Fruit fly (Drosophila melanogaster) whole organism, embryonic: ENCODE data around the gene Neu2.
A peak's percentile ranks its signal among the peaks of the same experiment; 100 is the strongest.

Source experiments
- Atf3 ChIP-seq: fragments of 200-800 bp; sonication (Bioruptor generic); optimal IDR thresholded peaks from 3 replicates; lab custom pipeline; 2016; ENCODE audit warnings: missing biosample characterization, missing genetic modification characterization
- BEAF-32 ChIP-seq: fragments of 200-800 bp; sonication (Bioruptor generic); optimal IDR thresholded peaks from 3 replicates; lab custom pipeline; 2017; ENCODE audit warnings: missing biosample characterization, missing genetic modification characterization, mild to moderate bottlenecking, moderate library complexity, missing genetic modification reagents
- CG10267 ChIP-seq: fragments of 200-800 bp; sonication (Bioruptor generic); optimal IDR thresholded peaks from 2 replicates; lab custom pipeline; 2018; ENCODE audit warnings: missing biosample characterization, mild to moderate bottlenecking, missing genetic modification characterization, moderate library complexity
- CG10431 ChIP-seq: fragments of 200-800 bp; sonication (Bioruptor generic); optimal IDR thresholded peaks from 3 replicates; lab custom pipeline; 2018; ENCODE audit warnings: missing biosample characterization, mild to moderate bottlenecking, missing genetic modification characterization
- CG10654 ChIP-seq: fragments of 200-800 bp; sonication (Bioruptor generic); optimal IDR thresholded peaks from 2 replicates; lab custom pipeline; 2016; ENCODE audit warnings: missing biosample characterization, missing genetic modification characterization
- CG14710 ChIP-seq: fragments of 200-800 bp; sonication (Bioruptor generic); optimal IDR thresholded peaks from 3 replicates; lab custom pipeline; 2019; ENCODE audit warnings: missing biosample characterization, mild to moderate bottlenecking, missing genetic modification characterization, moderate library complexity
- CG15601 ChIP-seq: fragments of 200-800 bp; sonication (Bioruptor generic); optimal IDR thresholded peaks from 3 replicates; lab custom pipeline; 2019; ENCODE audit warnings: missing biosample characterization, mild to moderate bottlenecking, missing genetic modification characterization, moderate library complexity
- CG1602 ChIP-seq: fragments of 200-800 bp; sonication (Bioruptor generic); optimal IDR thresholded peaks from 3 replicates; lab custom pipeline; 2016; ENCODE audit warnings: missing biosample characterization, missing genetic modification characterization
- CG1603 ChIP-seq: fragments of 200-800 bp; sonication (Bioruptor generic); optimal IDR thresholded peaks from 2 replicates; lab custom pipeline; 2019; ENCODE audit warnings: missing biosample characterization, mild to moderate bottlenecking, missing genetic modification characterization, moderate library complexity
- CG16863 ChIP-seq: fragments of 200-800 bp; sonication (Bioruptor generic); optimal IDR thresholded peaks from 3 replicates; lab custom pipeline; 2016; ENCODE audit warnings: missing biosample characterization, missing genetic modification characterization
- CG17186 ChIP-seq: fragments of 200-800 bp; sonication (Bioruptor generic); optimal IDR thresholded peaks from 3 replicates; lab custom pipeline; 2017; ENCODE audit warnings: missing biosample characterization, missing genetic modification reagents, missing genetic modification characterization
- CG17829 ChIP-seq: fragments of 200-800 bp; optimal IDR thresholded peaks from 2 replicates; lab custom pipeline; 2019; ENCODE audit warnings: missing biosample characterization, mild to moderate bottlenecking, missing genetic modification characterization, moderate library complexity
- CG32767 ChIP-seq: fragments of 200-800 bp; sonication (Bioruptor generic); IDR thresholded peaks from 2 replicates; pipeline ENCODE4 v1.3.6; 2022; ENCODE audit warnings: missing biosample characterization, missing genetic modification characterization
- CG4617 ChIP-seq: fragments of 200-800 bp; sonication (Bioruptor generic); optimal IDR thresholded peaks from 3 replicates; lab custom pipeline; 2016; ENCODE audit warnings: missing biosample characterization, missing genetic modification characterization, borderline replicate concordance
- CG7839 ChIP-seq: fragments of 200-800 bp; sonication (Bioruptor generic); optimal IDR thresholded peaks from 3 replicates; lab custom pipeline; 2018; ENCODE audit warnings: missing biosample characterization, mild to moderate bottlenecking, missing genetic modification characterization, moderate library complexity
- CG9797 ChIP-seq: fragments of 200-800 bp; sonication (Bioruptor generic); optimal IDR thresholded peaks from 3 replicates; lab custom pipeline; 2018; ENCODE audit warnings: missing biosample characterization, mild to moderate bottlenecking, missing genetic modification characterization
- D ChIP-seq, 2 experiments: fragments of 200-800 bp in 1 of 2; fragments of >200 bp in 1 of 2; sonication (Bioruptor generic) in 1 of 2; optimal IDR thresholded peaks; 2 replicates in 1 of 2; 3 replicates in 1 of 2; lab custom pipeline; 2017; ENCODE audit warnings: mild to moderate bottlenecking in 1 of 2, missing biosample characterization in 1 of 2, missing genetic modification characterization in 1 of 2, missing genetic modification reagents in 1 of 2
- Dll ChIP-seq: fragments of 200-800 bp; sonication (Bioruptor generic); IDR thresholded peaks from 4 replicates; pipeline ENCODE4 v1.3.6; 2022; ENCODE audit warnings: missing biosample characterization, missing genetic modification characterization; ENCODE audit not compliant: partially characterized antibody
- Dp ChIP-seq: fragments of 200-800 bp; sonication (Bioruptor generic); optimal IDR thresholded peaks from 2 replicates; lab custom pipeline; 2018; ENCODE audit warnings: missing biosample characterization, mild to moderate bottlenecking, missing genetic modification characterization, moderate library complexity
- E2f2 ChIP-seq: fragments of 200-800 bp; sonication (Bioruptor generic); IDR thresholded peaks from 2 replicates; pipeline ENCODE4 v1.3.6; 2022; ENCODE audit warnings: missing biosample characterization, missing genetic modification characterization
- H2.0 ChIP-seq: fragments of 200-800 bp; sonication (Bioruptor generic); IDR thresholded peaks from 2 replicates; pipeline ENCODE4 v1.3.6; 2022; ENCODE audit warnings: missing biosample characterization, missing genetic modification characterization
- HLH4C ChIP-seq: fragments of 200-800 bp; sonication (Bioruptor generic); IDR thresholded peaks from 3 replicates; pipeline ENCODE4 v1.3.6; 2022; ENCODE audit warnings: missing biosample characterization, missing genetic modification characterization; ENCODE audit not compliant: partially characterized antibody
- Hr78 ChIP-seq, 2 experiments: fragments of 200-800 bp in 1 of 2; fragments of >200 bp in 1 of 2; sonication (Bioruptor generic) in 1 of 2; optimal IDR thresholded peaks; 2 replicates each; lab custom pipeline; 2017 to 2019; ENCODE audit warnings: missing biosample characterization in 2 of 2, missing genetic modification characterization in 2 of 2, mild to moderate bottlenecking in 1 of 2, moderate library complexity in 1 of 2
- Kr ChIP-seq: fragments of 200-800 bp; sonication (Bioruptor generic); optimal IDR thresholded peaks from 2 replicates; lab custom pipeline; 2017; ENCODE audit warnings: missing biosample characterization, mild to moderate bottlenecking, missing genetic modification characterization
- Myb ChIP-seq: fragments of 200-800 bp; sonication (Bioruptor generic); optimal IDR thresholded peaks from 2 replicates; lab custom pipeline; 2016; ENCODE audit warnings: missing biosample characterization, missing genetic modification characterization
- Side ChIP-seq: fragments of 200-800 bp; sonication (Bioruptor generic); optimal IDR thresholded peaks from 2 replicates; lab custom pipeline; 2016; ENCODE audit warnings: missing biosample characterization, missing genetic modification characterization
- ara ChIP-seq: fragments of 200-800 bp; sonication (Bioruptor generic); IDR thresholded peaks from 2 replicates; pipeline ENCODE4 v1.3.6; 2022; ENCODE audit warnings: missing biosample characterization, missing genetic modification characterization
- bigmax ChIP-seq: fragments of 200-800 bp; sonication (Bioruptor generic); optimal IDR thresholded peaks from 2 replicates; lab custom pipeline; 2018; ENCODE audit warnings: missing biosample characterization, mild to moderate bottlenecking, missing genetic modification characterization
- crc ChIP-seq: fragments of 200-800 bp; sonication (Bioruptor generic); optimal IDR thresholded peaks from 2 replicates; lab custom pipeline; 2016; ENCODE audit warnings: missing biosample characterization, missing genetic modification characterization
- crp ChIP-seq, 2 experiments: fragments of 200-800 bp; sonication (Bioruptor generic); optimal IDR thresholded peaks; 2 replicates in 1 of 2; 3 replicates in 1 of 2; lab custom pipeline; 2017; ENCODE audit warnings: missing biosample characterization in 2 of 2, missing genetic modification characterization in 2 of 2, mild to moderate bottlenecking in 1 of 2, moderate library complexity in 1 of 2
- dan ChIP-seq: fragments of 200-800 bp; sonication (Bioruptor generic); IDR thresholded peaks from 2 replicates; pipeline ENCODE4 v1.3.6; 2022; ENCODE audit warnings: missing biosample characterization, missing genetic modification characterization
- dm ChIP-seq: fragments of 200-800 bp; sonication (Bioruptor generic); optimal IDR thresholded peaks from 3 replicates; lab custom pipeline; 2016; ENCODE audit warnings: missing biosample characterization, missing genetic modification characterization
- dmrt11E ChIP-seq: fragments of 200-800 bp; sonication (Bioruptor generic); optimal IDR thresholded peaks from 3 replicates; lab custom pipeline; 2018; ENCODE audit warnings: missing biosample characterization, mild to moderate bottlenecking, missing genetic modification characterization, moderate library complexity
- hbn ChIP-seq: fragments of 200-800 bp; sonication (Bioruptor generic); IDR thresholded peaks from 2 replicates; pipeline ENCODE4 v1.3.6; 2022; ENCODE audit warnings: missing biosample characterization, missing genetic modification characterization; ENCODE audit not compliant: partially characterized antibody
- insv ChIP-seq, 2 experiments: fragments of 200-800 bp; sonication (Bioruptor generic); optimal IDR thresholded peaks; 3 replicates each; lab custom pipeline; 2016 to 2018; ENCODE audit warnings: missing biosample characterization in 2 of 2, missing genetic modification characterization in 2 of 2
- nom ChIP-seq: fragments of 200-800 bp; sonication (Bioruptor generic); optimal IDR thresholded peaks from 2 replicates; lab custom pipeline; 2017; ENCODE audit warnings: missing biosample characterization, missing genetic modification characterization, mild to moderate bottlenecking, moderate library complexity, missing genetic modification reagents
- odd ChIP-seq: fragments of 200-800 bp; sonication (Bioruptor generic); optimal IDR thresholded peaks from 2 replicates; lab custom pipeline; 2017; ENCODE audit warnings: missing biosample characterization, mild to moderate bottlenecking, missing genetic modification characterization
- onecut ChIP-seq: fragments of 200-800 bp; sonication (Bioruptor generic); IDR thresholded peaks from 2 replicates; pipeline ENCODE4 v1.3.6; 2022; ENCODE audit warnings: missing biosample characterization, missing genetic modification characterization
- phol ChIP-seq: fragments of 200-800 bp; sonication (Bioruptor generic); optimal IDR thresholded peaks from 3 replicates; lab custom pipeline; 2018; ENCODE audit warnings: missing biosample characterization, mild to moderate bottlenecking, missing genetic modification characterization, moderate library complexity
- pzg ChIP-seq: fragments of 200-800 bp; sonication (Bioruptor generic); optimal IDR thresholded peaks from 3 replicates; lab custom pipeline; 2018; ENCODE audit warnings: missing biosample characterization, mild to moderate bottlenecking, missing genetic modification characterization, moderate library complexity
- repo ChIP-seq: fragments of 200-800 bp; sonication (Bioruptor generic); optimal IDR thresholded peaks from 2 replicates; lab custom pipeline; 2016; ENCODE audit warnings: missing biosample characterization, missing genetic modification characterization
- sna ChIP-seq: fragments of 200-800 bp; sonication (Bioruptor generic); IDR thresholded peaks from 2 replicates; pipeline ENCODE4 v1.3.6; 2022; ENCODE audit warnings: missing biosample characterization, missing genetic modification characterization; ENCODE audit not compliant: partially characterized antibody
- sr ChIP-seq: fragments of 200-800 bp; sonication (Bioruptor generic); IDR thresholded peaks from 3 replicates; pipeline ENCODE4 v1.3.6; 2022; ENCODE audit warnings: missing biosample characterization, missing genetic modification characterization
- stc ChIP-seq: fragments of 200-800 bp; sonication (Bioruptor generic); IDR thresholded peaks from 2 replicates; pipeline ENCODE4 v1.3.6; 2022; ENCODE audit warnings: missing biosample characterization, missing genetic modification characterization
- stwl ChIP-seq: fragments of 200-800 bp; sonication (Bioruptor generic); optimal IDR thresholded peaks from 3 replicates; lab custom pipeline; 2018; ENCODE audit warnings: missing biosample characterization, mild to moderate bottlenecking, missing genetic modification characterization, moderate library complexity
- trh ChIP-seq: fragments of 200-800 bp; sonication (Bioruptor generic); optimal IDR thresholded peaks from 2 replicates; lab custom pipeline; 2016; ENCODE audit warnings: missing biosample characterization, missing genetic modification characterization
- wek ChIP-seq: fragments of 200-800 bp; sonication (Bioruptor generic); optimal IDR thresholded peaks from 3 replicates; lab custom pipeline; 2018; ENCODE audit warnings: missing biosample characterization, mild to moderate bottlenecking, missing genetic modification characterization, moderate library complexity

Neu2 gene

DNA sequence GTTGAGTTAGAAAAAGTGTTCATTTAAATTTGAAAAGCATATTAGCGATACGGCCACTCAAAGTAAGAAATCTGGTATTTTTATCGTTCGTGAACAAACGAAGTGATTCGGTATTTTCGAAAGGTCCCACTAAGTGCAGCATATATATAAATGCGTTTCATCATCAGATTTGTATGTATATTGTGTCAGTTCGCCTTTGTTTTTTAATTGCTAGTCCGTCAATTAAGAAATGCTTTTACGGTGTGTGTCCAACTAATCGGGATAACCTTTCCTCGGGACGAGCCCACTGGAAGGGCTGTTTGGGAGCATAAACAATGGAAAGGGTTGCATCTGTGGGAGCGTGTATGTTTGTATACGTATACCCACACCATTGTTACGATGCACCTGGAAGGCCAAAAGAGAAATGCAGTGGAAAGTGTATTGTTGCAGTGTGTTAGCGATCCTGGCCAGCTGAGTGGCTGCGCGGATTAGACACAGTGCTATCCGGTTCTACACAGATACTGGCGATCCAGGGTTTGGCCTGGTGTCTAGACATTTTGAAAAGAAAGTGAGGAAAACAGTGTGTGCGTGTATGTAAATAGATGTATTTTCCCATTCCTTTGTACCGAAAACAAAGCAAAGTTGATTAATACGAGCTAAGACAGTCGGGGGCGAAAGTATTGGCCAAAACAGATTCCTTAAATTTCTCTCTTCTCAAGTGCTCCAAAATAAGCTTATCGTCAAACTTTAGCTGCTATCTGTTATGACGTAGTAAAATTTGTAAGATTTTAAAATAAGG is 32.9 kb upstream of the Neu2 start, which contains the start of gene CG7611 (continued):
- TF ChIP-seq CG1603 (tag; lab: Kevin White, UChicago): peak; percentile 29
- peak; percentile 22 for TF ChIP-seq bigmax (GFP tag; lab: Kevin White, UChicago)
- TF ChIP-seq phol (tag; lab: Kevin White, UChicago): peak; percentile 15
- TF ChIP-seq CG17829 (tag; lab: Kevin White, UChicago): peak; percentile 31
- TF ChIP-seq CG10267 (tag; lab: Kevin White, UChicago): peak; percentile 48
- peak in 1 of 2 experiments; percentile 20 for TF ChIP-seq Hr78 (GFP tag; optimal IDR thresholded peaks at IDR 0.05; lab: Kevin White, UChicago)
- TF ChIP-seq D (optimal IDR thresholded peaks at IDR 0.05; lab: Kevin White, UChicago): peak; percentile 68
- peak; percentile 8 for TF ChIP-seq D (GFP tag; optimal IDR thresholded peaks at IDR 0.05; lab: Kevin White, UChicago)
- peak; percentile 50 for TF ChIP-seq sna (GFP tag; lab: Robert Waterston, UW)
- TF ChIP-seq HLH4C (GFP tag; lab: Robert Waterston, UW): no peak
- TF ChIP-seq wek (GFP tag; lab: Kevin White, UChicago): peak; percentile 22
- no peak for TF ChIP-seq H2.0 (GFP tag; lab: Robert Waterston, UW)
- TF ChIP-seq stwl (tag; lab: Kevin White, UChicago): peak; percentile 57
- TF ChIP-seq CG9797 (GFP tag; lab: Kevin White, UChicago): peak; percentile 87
- no peak for TF ChIP-seq CG10654 (GFP tag; lab: Kevin White, UChicago)
- peak; percentile 79 for TF ChIP-seq CG4617
- peak; percentile 35 for TF ChIP-seq BEAF-32 (GFP tag; lab: Kevin White, UChicago)
- no peak for TF ChIP-seq dan (GFP tag; lab: Robert Waterston, UW)
- TF ChIP-seq Dll (GFP tag; lab: Robert Waterston, UW): 0 out of 4 replicates have a peak, but pooled peaks have one; percentile 44
- peak; percentile 40 for TF ChIP-seq Myb (GFP tag; lab: Kevin White, UChicago)
- TF ChIP-seq hbn (GFP tag; lab: Robert Waterston, UW): peak; percentile 21; the same call in 1 of the 2 replicates
- TF ChIP-seq Kr (GFP tag; lab: Kevin White, UChicago): peak; percentile 96
- TF ChIP-seq CG7839 (tag; lab: Kevin White, UChicago): no peak
- no peak for TF ChIP-seq dm (GFP tag; lab: Kevin White, UChicago)
- TF ChIP-seq Side (GFP tag; lab: Kevin White, UChicago): no peak
- TF ChIP-seq repo (GFP tag; lab: Kevin White, UChicago): no peak
- peak; percentile 50 for TF ChIP-seq Dp
- TF ChIP-seq sr (GFP tag; lab: Robert Waterston, UW): no peak
- peak; percentile 78; the same call in 1 of the 2 replicates for TF ChIP-seq CG32767 (GFP tag; lab: Robert Waterston, UW)
- TF ChIP-seq nom (GFP tag; lab: Kevin White, UChicago): peak; percentile 12
- peak; percentile 1 for TF ChIP-seq CG15601 (tag; lab: Kevin White, UChicago)
- TF ChIP-seq stc (GFP tag; lab: Robert Waterston, UW): 0 out of 2 replicates have a peak, but pooled peaks have one; percentile 4
- no peak for TF ChIP-seq dmrt11E (tag; lab: Kevin White, UChicago)
- no peak for TF ChIP-seq CG1602 (GFP tag; lab: Kevin White, UChicago)
- peak; percentile 9 for TF ChIP-seq CG17186
- TF ChIP-seq odd (GFP tag; lab: Kevin White, UChicago): no peak
- no peak for TF ChIP-seq CG16863 (GFP tag; lab: Kevin White, UChicago)
- peak; percentile 52 for TF ChIP-seq pzg
- TF ChIP-seq insv (GFP tag; optimal IDR thresholded peaks at IDR 0.05; lab: Kevin White, UChicago): peak in 1 of 2 experiments; percentile 6
- peak; percentile 57 for TF ChIP-seq E2f2 (GFP tag; lab: Robert Waterston, UW)
- no peak for TF ChIP-seq onecut (GFP tag; lab: Robert Waterston, UW)
- no peak for TF ChIP-seq trh (GFP tag; lab: Kevin White, UChicago)
- no peak for TF ChIP-seq ara (GFP tag; lab: Robert Waterston, UW)
- TF ChIP-seq Atf3: no peak
- no peak for TF ChIP-seq crc (GFP tag; lab: Kevin White, UChicago)
- peak; percentile 35 for TF ChIP-seq CG14710 (tag; lab: Kevin White, UChicago)
- TF ChIP-seq CG10431 (GFP tag; lab: Kevin White, UChicago): peak; percentile 79
- TF ChIP-seq crp (GFP tag; optimal IDR thresholded peaks at IDR 0.05; lab: Kevin White, UChicago): peak in 1 of 2 experiments; percentile 68
